Fruit fly (Drosophila melanogaster) whole organism, embryonic: ENCODE results near the gene CG34291.

Experiments
- Bteb2 ChIP-seq: fragments of 200-800 bp; sonication (Bioruptor generic); optimal IDR thresholded peaks from 2 replicates; lab custom pipeline; 2016; ENCODE audit warnings: missing biosample characterization, missing genetic modification characterization
- CG10979 ChIP-seq: fragments of 200-800 bp; sonication (Bioruptor generic); optimal IDR thresholded peaks from 2 replicates; lab custom pipeline; 2018; ENCODE audit warnings: missing biosample characterization, mild to moderate bottlenecking, missing genetic modification characterization, moderate library complexity
- CG11085 ChIP-seq: fragments of 200-800 bp; sonication (Bioruptor generic); IDR thresholded peaks from 2 replicates; pipeline ENCODE4 v1.3.6; 2022; ENCODE audit warnings: missing biosample characterization, missing genetic modification characterization
- CG11696 ChIP-seq: fragments of 200-800 bp; sonication (Bioruptor generic); IDR thresholded peaks from 2 replicates; pipeline ENCODE4 v1.3.6; 2022; ENCODE audit warnings: missing biosample characterization, missing genetic modification characterization
- CG12219 ChIP-seq: fragments of 200-800 bp; sonication (Bioruptor generic); optimal IDR thresholded peaks from 3 replicates; lab custom pipeline; 2018; ENCODE audit warnings: missing biosample characterization, mild to moderate bottlenecking, missing genetic modification characterization
- CG14441 ChIP-seq: fragments of 200-800 bp; sonication (Bioruptor generic); IDR thresholded peaks from 2 replicates; pipeline ENCODE4 v1.3.6; 2022; ENCODE audit warnings: missing biosample characterization, missing genetic modification characterization
- CG14710 ChIP-seq: fragments of 200-800 bp; sonication (Bioruptor generic); optimal IDR thresholded peaks from 3 replicates; lab custom pipeline; 2019; ENCODE audit warnings: missing biosample characterization, mild to moderate bottlenecking, missing genetic modification characterization, moderate library complexity
- CG15696 ChIP-seq: fragments of 200-800 bp; sonication (Bioruptor generic); optimal IDR thresholded peaks from 2 replicates; lab custom pipeline; 2019; ENCODE audit warnings: missing biosample characterization, mild to moderate bottlenecking, missing genetic modification characterization, moderate library complexity
- CG1647 ChIP-seq: fragments of 200-800 bp; sonication (Bioruptor generic); optimal IDR thresholded peaks from 3 replicates; lab custom pipeline; 2016; ENCODE audit warnings: missing biosample characterization, missing genetic modification characterization
- CG16813 ChIP-seq: fragments of 200-800 bp; sonication (Bioruptor generic); IDR thresholded peaks from 3 replicates; pipeline ENCODE4 v1.3.6; 2022; ENCODE audit warnings: missing biosample characterization, missing genetic modification characterization; ENCODE audit not compliant: partially characterized antibody
- CG16815 ChIP-seq: fragments of 200-800 bp; sonication (Bioruptor generic); optimal IDR thresholded peaks from 3 replicates; lab custom pipeline; 2017; ENCODE audit warnings: missing biosample characterization, mild to moderate bottlenecking, missing genetic modification characterization
- CG17361 ChIP-seq: fragments of 200-800 bp; sonication (Bioruptor generic); IDR thresholded peaks from 3 replicates; pipeline ENCODE4 v1.3.6; 2022; ENCODE audit warnings: missing biosample characterization, missing genetic modification characterization
- CG17912 ChIP-seq: fragments of 200-800 bp; sonication (Bioruptor generic); optimal IDR thresholded peaks from 2 replicates; lab custom pipeline; 2018; ENCODE audit warnings: missing biosample characterization, mild to moderate bottlenecking, missing genetic modification characterization
- CG18619 ChIP-seq: fragments of 200-800 bp; sonication (Bioruptor generic); optimal IDR thresholded peaks from 3 replicates; lab custom pipeline; 2017; ENCODE audit warnings: missing biosample characterization, mild to moderate bottlenecking, missing genetic modification characterization
- CG18764 ChIP-seq: fragments of 200-800 bp; sonication (Bioruptor generic); optimal IDR thresholded peaks from 3 replicates; lab custom pipeline; 2016; ENCODE audit warnings: missing biosample characterization, missing genetic modification characterization
- CG2712 ChIP-seq: fragments of 200-800 bp; optimal IDR thresholded peaks from 3 replicates; lab custom pipeline; 2019; ENCODE audit warnings: missing biosample characterization, mild to moderate bottlenecking, missing genetic modification characterization, moderate library complexity
- CG3065 ChIP-seq: fragments of 200-800 bp; sonication (Bioruptor generic); optimal IDR thresholded peaks from 2 replicates; lab custom pipeline; 2016; ENCODE audit warnings: missing biosample characterization, missing genetic modification characterization
- CG5245 ChIP-seq: fragments of 200-800 bp; sonication (Bioruptor generic); optimal IDR thresholded peaks from 3 replicates; lab custom pipeline; 2016; ENCODE audit warnings: missing biosample characterization, missing genetic modification characterization
- CG7745 ChIP-seq: fragments of 200-800 bp; sonication (Bioruptor generic); optimal IDR thresholded peaks from 2 replicates; lab custom pipeline; 2018; ENCODE audit warnings: missing biosample characterization, mild to moderate bottlenecking, missing genetic modification characterization, moderate library complexity
- CG8089 ChIP-seq: fragments of 200-800 bp; sonication (Bioruptor generic); optimal IDR thresholded peaks from 3 replicates; lab custom pipeline; 2016; ENCODE audit warnings: missing biosample characterization, missing genetic modification characterization
- CG8359 ChIP-seq: fragments of 200-800 bp; sonication (Bioruptor generic); optimal IDR thresholded peaks from 2 replicates; lab custom pipeline; 2017; ENCODE audit warnings: missing biosample characterization, mild to moderate bottlenecking, missing genetic modification characterization, borderline replicate concordance
- CG9876 ChIP-seq: fragments of 200-800 bp; sonication (Bioruptor generic); optimal IDR thresholded peaks from 2 replicates; lab custom pipeline; 2016; ENCODE audit warnings: missing biosample characterization, missing genetic modification characterization
- CTCF ChIP-seq: fragments of 200-800 bp; sonication (Bioruptor generic); optimal IDR thresholded peaks from 2 replicates; lab custom pipeline; 2017; ENCODE audit warnings: missing biosample characterization, mild to moderate bottlenecking, missing genetic modification characterization, moderate library complexity
- Gsc ChIP-seq: fragments of 200-800 bp; sonication (Bioruptor generic); IDR thresholded peaks from 2 replicates; pipeline ENCODE4 v1.3.6; 2022; ENCODE audit warnings: missing biosample characterization, missing genetic modification characterization
- Hand ChIP-seq: fragments of 200-800 bp; sonication (Bioruptor generic); optimal IDR thresholded peaks from 2 replicates; lab custom pipeline; 2017; ENCODE audit warnings: mild to moderate bottlenecking, missing biosample characterization, missing genetic modification reagents, missing genetic modification characterization
- HmgZ ChIP-seq: fragments of 200-800 bp; sonication (Bioruptor generic); optimal IDR thresholded peaks from 2 replicates; lab custom pipeline; 2018; ENCODE audit warnings: missing biosample characterization, mild to moderate bottlenecking, missing genetic modification characterization
- Hr3 ChIP-seq: fragments of 200-800 bp; sonication (Bioruptor generic); optimal IDR thresholded peaks from 3 replicates; lab custom pipeline; 2016; ENCODE audit warnings: missing biosample characterization, missing genetic modification characterization
- Mad ChIP-seq: fragments of 200-800 bp; sonication (Bioruptor generic); optimal IDR thresholded peaks from 2 replicates; lab custom pipeline; 2016; ENCODE audit warnings: missing biosample characterization, missing genetic modification characterization
- NfI ChIP-seq: fragments of 200-800 bp; sonication (Bioruptor generic); optimal IDR thresholded peaks from 3 replicates; lab custom pipeline; 2018; ENCODE audit warnings: missing biosample characterization, mild to moderate bottlenecking, missing genetic modification characterization, moderate library complexity
- Poxn ChIP-seq: fragments of 200-800 bp; sonication (Bioruptor generic); IDR thresholded peaks from 2 replicates; pipeline ENCODE4 v1.3.6; 2022; ENCODE audit warnings: missing biosample characterization, missing genetic modification characterization
- Stat92E ChIP-seq, 3 experiments: fragments of >200 bp in 2 of 3; fragments of 200-800 bp in 1 of 3; sonication (Bioruptor generic) in 1 of 3; optimal IDR thresholded peaks; 2 replicates each; lab custom pipeline; 2017 to 2019; ENCODE audit warnings: missing biosample characterization in 3 of 3, missing genetic modification characterization in 3 of 3, mild to moderate bottlenecking in 1 of 3, moderate library complexity in 1 of 3
- Usf ChIP-seq: fragments of 200-800 bp; sonication (Bioruptor generic); optimal IDR thresholded peaks from 2 replicates; lab custom pipeline; 2017; ENCODE audit warnings: missing genotype, missing biosample characterization, missing genetic modification characterization
- Xrp1 ChIP-seq: fragments of 200-800 bp; sonication (Bioruptor generic); IDR thresholded peaks from 2 replicates; pipeline ENCODE4 v1.3.6; 2022; ENCODE audit warnings: missing biosample characterization, missing genetic modification characterization
- bbx ChIP-seq: fragments of 200-800 bp; sonication (Bioruptor generic); IDR thresholded peaks from 2 replicates; pipeline ENCODE4 v1.3.6; 2022; ENCODE audit warnings: missing biosample characterization, missing genetic modification characterization; ENCODE audit not compliant: partially characterized antibody
- crc ChIP-seq: fragments of 200-800 bp; sonication (Bioruptor generic); optimal IDR thresholded peaks from 2 replicates; lab custom pipeline; 2016; ENCODE audit warnings: missing biosample characterization, missing genetic modification characterization
- dimm ChIP-seq: fragments of 200-800 bp; sonication (Bioruptor generic); IDR thresholded peaks from 2 replicates; pipeline ENCODE4 v1.3.6; 2022; ENCODE audit warnings: missing biosample characterization, missing genetic modification characterization
- dm ChIP-seq: fragments of 200-800 bp; sonication (Bioruptor generic); optimal IDR thresholded peaks from 3 replicates; lab custom pipeline; 2016; ENCODE audit warnings: missing biosample characterization, missing genetic modification characterization
- en ChIP-seq: fragments of 200-800 bp; sonication (Bioruptor generic); optimal IDR thresholded peaks from 2 replicates; lab custom pipeline; 2016; ENCODE audit warnings: missing biosample characterization, missing genetic modification characterization
- eve ChIP-seq, 2 experiments: fragments of >200 bp; optimal IDR thresholded peaks; 2 replicates each; lab custom pipeline; 2017; ENCODE audit warnings: missing biosample characterization in 2 of 2, missing genetic modification characterization in 2 of 2
- exex ChIP-seq: fragments of 200-800 bp; sonication (Bioruptor generic); optimal IDR thresholded peaks from 4 replicates; lab custom pipeline; 2018; ENCODE audit warnings: missing biosample characterization, mild to moderate bottlenecking, missing genetic modification characterization, moderate library complexity
- gcm2 ChIP-seq: fragments of 200-800 bp; sonication (Bioruptor generic); optimal IDR thresholded peaks from 2 replicates; lab custom pipeline; 2016; ENCODE audit warnings: missing biosample characterization, missing genetic modification characterization
- grau ChIP-seq: fragments of 200-800 bp; optimal IDR thresholded peaks from 3 replicates; lab custom pipeline; 2019; ENCODE audit warnings: missing biosample characterization, mild to moderate bottlenecking, missing genetic modification characterization, moderate library complexity
- hkb ChIP-seq, 2 experiments: fragments of 200-800 bp in 1 of 2; fragments of >200 bp in 1 of 2; sonication (Bioruptor generic) in 1 of 2; IDR thresholded peaks in 1 of 2; optimal IDR thresholded peaks in 1 of 2; 2 replicates each; pipeline versions ENCODE4 v1.3.6 to Lab custom; 2017 to 2022; ENCODE audit warnings: missing biosample characterization in 1 of 2, missing genetic modification characterization in 1 of 2
- insv ChIP-seq, 2 experiments: fragments of 200-800 bp; sonication (Bioruptor generic); optimal IDR thresholded peaks; 3 replicates each; lab custom pipeline; 2016 to 2018; ENCODE audit warnings: missing biosample characterization in 2 of 2, missing genetic modification characterization in 2 of 2
- nerfin-2 ChIP-seq: fragments of 200-800 bp; sonication (Bioruptor generic); IDR thresholded peaks from 2 replicates; pipeline ENCODE4 v1.3.6; 2022; ENCODE audit warnings: missing biosample characterization, missing genetic modification characterization; ENCODE audit not compliant: partially characterized antibody
- nom ChIP-seq: fragments of 200-800 bp; sonication (Bioruptor generic); optimal IDR thresholded peaks from 2 replicates; lab custom pipeline; 2017; ENCODE audit warnings: missing biosample characterization, missing genetic modification characterization, mild to moderate bottlenecking, moderate library complexity, missing genetic modification reagents
- salm ChIP-seq: fragments of 200-800 bp; sonication (Bioruptor generic); optimal IDR thresholded peaks from 2 replicates; lab custom pipeline; 2018; ENCODE audit warnings: missing biosample characterization, mild to moderate bottlenecking, missing genetic modification characterization
- trh ChIP-seq: fragments of 200-800 bp; sonication (Bioruptor generic); optimal IDR thresholded peaks from 2 replicates; lab custom pipeline; 2016; ENCODE audit warnings: missing biosample characterization, missing genetic modification characterization
- ttk ChIP-seq: fragments of 200-800 bp; sonication (Bioruptor generic); IDR thresholded peaks from 2 replicates; pipeline ENCODE4 v2.1.2; 2022; ENCODE audit warnings: missing biosample characterization, missing genetic modification characterization
- wek ChIP-seq: fragments of 200-800 bp; sonication (Bioruptor generic); optimal IDR thresholded peaks from 3 replicates; lab custom pipeline; 2018; ENCODE audit warnings: missing biosample characterization, mild to moderate bottlenecking, missing genetic modification characterization, moderate library complexity

The CG34291 gene

DNA sequence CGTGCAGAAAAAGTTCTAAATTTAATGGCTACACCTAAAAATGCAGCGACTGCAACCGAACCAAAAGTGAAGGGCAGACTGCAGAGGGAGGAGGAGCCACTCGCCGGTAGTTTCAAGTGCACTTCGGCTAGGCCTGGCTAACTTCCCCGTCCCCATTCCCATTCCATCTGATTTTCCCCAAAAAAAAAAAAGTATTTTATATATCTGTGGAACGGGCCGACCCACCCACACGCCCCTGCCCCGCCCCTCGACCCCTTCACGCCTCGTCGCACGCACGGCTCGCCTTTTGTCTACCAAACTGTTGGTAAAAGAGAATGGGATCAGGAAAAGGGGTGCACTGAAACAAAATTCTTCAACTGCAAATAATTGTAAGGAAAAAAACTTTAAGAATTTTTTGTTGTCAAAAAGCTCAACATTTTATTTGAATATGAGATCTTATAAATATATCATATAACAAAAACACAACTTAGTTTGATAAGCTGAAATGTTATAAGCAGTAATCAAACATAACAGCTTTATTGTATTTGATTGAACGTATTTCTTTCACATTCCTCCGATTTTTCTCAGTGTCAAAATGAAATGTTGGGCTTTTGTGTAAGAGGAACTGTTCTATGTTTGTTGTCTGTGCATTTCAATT lies 18.4 kb upstream of the CG34291 start (continued):
- peak; percentile 40 for TF ChIP-seq CG8359 (GFP tag; lab: Kevin White, UChicago)
- peak; percentile 76 for TF ChIP-seq Xrp1 (GFP tag; lab: Robert Waterston, UW)
- TF ChIP-seq CG14710 (tag; lab: Kevin White, UChicago), result no peak
- TF ChIP-seq nerfin-2, result no peak
- 0 out of 2 replicates have a peak, but pooled peaks have one; percentile 36 for TF ChIP-seq ttk (GFP tag; lab: Robert Waterston, UW)
- no peak for TF ChIP-seq eve (GFP tag; optimal IDR thresholded peaks at IDR 0.05; lab: Kevin White, UChicago)
- no peak for TF ChIP-seq insv (GFP tag; optimal IDR thresholded peaks at IDR 0.05; lab: Kevin White, UChicago)
- TF ChIP-seq Stat92E (GFP tag; optimal IDR thresholded peaks at IDR 0.05; lab: Kevin White, UChicago), result peak in 1 of 3 experiments; percentile 20
- no peak for TF ChIP-seq CG1647 (GFP tag; lab: Kevin White, UChicago)
- no peak for TF ChIP-seq Gsc (GFP tag; lab: Robert Waterston, UW)
- TF ChIP-seq CG18619 (GFP tag; lab: Kevin White, UChicago), result no peak
- peak; percentile 27 for TF ChIP-seq Hr3
- TF ChIP-seq CG11085, result no peak
- TF ChIP-seq dm (GFP tag; lab: Kevin White, UChicago), result no peak
- TF ChIP-seq CG17361 (GFP tag; lab: Robert Waterston, UW), result peak; percentile 84
- TF ChIP-seq gcm2 (GFP tag; lab: Kevin White, UChicago), result no peak
- no peak for TF ChIP-seq trh (GFP tag; lab: Kevin White, UChicago)
- TF ChIP-seq CG15696 (tag; lab: Kevin White, UChicago), result peak; percentile 1
- TF ChIP-seq CG18764 (GFP tag; lab: Kevin White, UChicago), result peak; percentile 40
- no peak for TF ChIP-seq nom (GFP tag; lab: Kevin White, UChicago)
- TF ChIP-seq en, result no peak
- no peak for TF ChIP-seq wek
- TF ChIP-seq Hand, result no peak
- TF ChIP-seq CG14441 (GFP tag; lab: Robert Waterston, UW), result peak; percentile 59
- peak; percentile 6 for TF ChIP-seq NfI (GFP tag; lab: Kevin White, UChicago)
- no peak for TF ChIP-seq salm (tag; lab: Kevin White, UChicago)
- no peak for TF ChIP-seq Mad
- TF ChIP-seq crc (GFP tag; lab: Kevin White, UChicago), result no peak
- no peak for TF ChIP-seq CG16813 (GFP tag; lab: Robert Waterston, UW)
- TF ChIP-seq CTCF (GFP tag; lab: Kevin White, UChicago), result no peak
- TF ChIP-seq dimm, result no peak
- no peak for TF ChIP-seq hkb (optimal IDR thresholded peaks at IDR 0.05; lab: Kevin White, UChicago)
- peak; percentile 64 for TF ChIP-seq hkb (GFP tag; IDR thresholded peaks at IDR 0.05; lab: Robert Waterston, UW)
- no peak for TF ChIP-seq CG3065 (GFP tag; lab: Kevin White, UChicago)
- peak; percentile 6 for TF ChIP-seq CG12219
- TF ChIP-seq grau (tag; lab: Kevin White, UChicago), result no peak
- peak; percentile 84 for TF ChIP-seq CG2712
- TF ChIP-seq CG7745, result no peak
- TF ChIP-seq CG9876 (GFP tag; lab: Kevin White, UChicago), result no peak
- TF ChIP-seq CG11696 (GFP tag; lab: Robert Waterston, UW), result no peak
- no peak for TF ChIP-seq exex
- TF ChIP-seq bbx (GFP tag; lab: Robert Waterston, UW), result no peak
- TF ChIP-seq HmgZ (tag; lab: Kevin White, UChicago), result no peak
- no peak for TF ChIP-seq CG8089 (GFP tag; lab: Kevin White, UChicago)
- TF ChIP-seq CG10979, result peak; percentile 77
- no peak for TF ChIP-seq Usf (GFP tag; lab: Kevin White, UChicago)
- TF ChIP-seq Poxn, result no peak
- no peak for TF ChIP-seq Bteb2 (GFP tag; lab: Kevin White, UChicago)
- no peak for TF ChIP-seq CG17912 (GFP tag; lab: Kevin White, UChicago)
- TF ChIP-seq CG16815, result no peak
- TF ChIP-seq CG5245, result peak; percentile 29
